Fruit fly (Drosophila melanogaster): ENCODE results near the gene CG33253.

Gene CG33253

dm6 chrX:19164726-19165125, 18.5 kb upstream of the CG33253 start (continued):
- TF ChIP-seq ttk (GFP tag; IDR thresholded peaks at IDR 0.05) (0 out of 2 replicates have a peak, but pooled peaks have one; percentile 30), Hsf (GFP tag; optimal IDR thresholded peaks at IDR 0.05) (no peak), CG18476 (GFP tag; optimal IDR thresholded peaks at IDR 0.05) (no peak), usp (GFP tag; optimal IDR thresholded peaks at IDR 0.05) (no peak), az2 (GFP tag; optimal IDR thresholded peaks at IDR 0.05) (peak; percentile 0), unc-4 (GFP tag; IDR thresholded peaks at IDR 0.05; ENCODE audit: partially characterized antibody) (no peak), CG34422 (GFP tag; IDR thresholded peaks at IDR 0.05) (no peak), CG1832 (GFP tag; optimal IDR thresholded peaks at IDR 0.05) (no peak), CG6272 (GFP tag; IDR thresholded peaks at IDR 0.05) (no peak), YL-1 (GFP tag; optimal IDR thresholded peaks at IDR 0.05) (no peak), ems (GFP tag; optimal IDR thresholded peaks at IDR 0.05) (peak; percentile 5), Mes4 (GFP tag; optimal IDR thresholded peaks at IDR 0.05) (no peak), nmo (GFP tag; optimal IDR thresholded peaks at IDR 0.05) (peak; percentile 14), CG42726 (GFP tag; IDR thresholded peaks at IDR 0.05; ENCODE audit: partially characterized antibody) (no peak), ato (GFP tag; IDR thresholded peaks at IDR 0.05; ENCODE audit: partially characterized antibody) (no peak), hbn (GFP tag; IDR thresholded peaks at IDR 0.05; ENCODE audit: partially characterized antibody) (no peak), CrebB (tag; optimal IDR thresholded peaks at IDR 0.05) (no peak), CG12299 (tag; optimal IDR thresholded peaks at IDR 0.05) (no peak), grn (GFP tag; optimal IDR thresholded peaks at IDR 0.05) (no peak), CG15269 (tag; optimal IDR thresholded peaks at IDR 0.05) (peak; percentile 45), Bgb (GFP tag; IDR thresholded peaks at IDR 0.05; ENCODE audit: partially characterized antibody) (no peak), zen2 (GFP tag; IDR thresholded peaks at IDR 0.05; ENCODE audit: partially characterized antibody) (no peak), Drgx (GFP tag; IDR thresholded peaks at IDR 0.05) (no peak), luna (GFP tag; optimal IDR thresholded peaks at IDR 0.05) (no peak), vvl (GFP tag; IDR thresholded peaks at IDR 0.05) (no peak), repo (GFP tag; optimal IDR thresholded peaks at IDR 0.05) (no peak), hb (GFP tag; IDR thresholded peaks at IDR 0.05; ENCODE audit: partially characterized antibody) (no peak), BEAF-32 (GFP tag; optimal IDR thresholded peaks at IDR 0.05) (no peak), CG10543 (GFP tag; optimal IDR thresholded peaks at IDR 0.05) (no peak), CG11247 (GFP tag; IDR thresholded peaks at IDR 0.05) (no peak), btn (GFP tag; optimal IDR thresholded peaks at IDR 0.05) (no peak), jigr1 (GFP tag; IDR thresholded peaks at IDR 0.05) (no peak), slbo (GFP tag; IDR thresholded peaks at IDR 0.05) (no peak), wor (GFP tag; IDR thresholded peaks at IDR 0.05) (no peak), rib (GFP tag; IDR thresholded peaks at IDR 0.05) (no peak), CG14441 (GFP tag; IDR thresholded peaks at IDR 0.05) (no peak), Chrac-16 (GFP tag; optimal IDR thresholded peaks at IDR 0.05) (peak; percentile 50), otp (GFP tag; IDR thresholded peaks at IDR 0.05) (no peak), Hmx (GFP tag; optimal IDR thresholded peaks at IDR 0.05) (no peak), salm (tag; optimal IDR thresholded peaks at IDR 0.05) (no peak), ash1 (GFP tag; optimal IDR thresholded peaks at IDR 0.05) (no peak), CG11093 (GFP tag; IDR thresholded peaks at IDR 0.05) (0 out of 3 replicates have a peak, but pooled peaks have one; percentile 19), dmrt11E (tag; optimal IDR thresholded peaks at IDR 0.05) (no peak), CG9817 (tag; optimal IDR thresholded peaks at IDR 0.05) (no peak), CG9609 (GFP tag; optimal IDR thresholded peaks at IDR 0.05) (peak; percentile 38), B-H2 (GFP tag; optimal IDR thresholded peaks at IDR 0.05) (no peak), CG7372 (GFP tag; IDR thresholded peaks at IDR 0.05) (no peak), gce (GFP tag; IDR thresholded peaks at IDR 0.05) (no peak), mirr (GFP tag; optimal IDR thresholded peaks at IDR 0.05) (no peak), gt (GFP tag; IDR thresholded peaks at IDR 0.05) (no peak), C15 (GFP tag; IDR thresholded peaks at IDR 0.05) (no peak), CG7786 (GFP tag; optimal IDR thresholded peaks at IDR 0.05) (peak; percentile 33)

Data from whole organism, embryonic.